Worm (Caenorhabditis elegans) whole organism, L3 larva: Measurements from ENCODE around the gene clec-224.

ENCODE experiments used
- elt-1 ChIP-seq: fragments of 150-350 bp; optimal IDR thresholded peaks from 2 replicates; lab custom pipeline; 2014; ENCODE audit warnings: missing biosample characterization, missing genetic modification characterization
- ztf-11 ChIP-seq: fragments of 150-350 bp; optimal IDR thresholded peaks from 2 replicates; lab custom pipeline; 2014; ENCODE audit warnings: missing biosample characterization, missing genetic modification characterization

DNA sequence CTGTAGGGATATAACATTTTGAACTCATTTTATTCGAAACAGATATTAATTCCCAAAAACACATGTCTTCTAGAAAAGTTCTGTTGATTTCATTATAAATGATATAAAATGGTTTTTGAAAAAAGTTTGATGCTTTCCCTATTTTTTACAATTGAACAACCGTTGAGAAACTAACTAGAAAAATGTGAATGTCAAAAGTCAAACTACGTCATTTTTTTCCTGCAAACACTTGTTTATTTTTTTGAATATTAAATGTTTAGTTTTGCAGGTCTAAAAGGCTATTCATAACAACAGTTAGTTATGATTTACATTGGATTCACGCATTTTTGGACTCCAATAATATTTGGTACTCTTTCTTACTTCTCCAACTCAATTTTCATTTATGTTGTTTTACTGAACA is 16.3 kb downstream of the clec-224 start, which contains the start of gene srj-4:
- TF ChIP-seq ztf-11 (no peak), elt-1 (tag; lab: Kevin White, UChicago) (no peak)
